Fruit fly (Drosophila melanogaster) Kc167 (cell line): ENCODE results near the gene Cog3.

ENCODE experiments used
- Myc ChIP-seq: fragments of >200 bp; optimal IDR thresholded peaks from 2 replicates; lab custom pipeline; 2017; ENCODE audit warnings: missing external identifiers
- Sin3A ChIP-seq: fragments of >200 bp; optimal IDR thresholded peaks from 2 replicates; lab custom pipeline; 2018; ENCODE audit warnings: missing external identifiers
- h ChIP-seq: fragments of >200 bp; optimal IDR thresholded peaks from 3 replicates; lab custom pipeline; 2018; ENCODE audit warnings: missing external identifiers
- insv ChIP-seq: fragments of >200 bp; optimal IDR thresholded peaks from 3 replicates; lab custom pipeline; 2018; ENCODE audit warnings: missing external identifiers
- psq ChIP-seq: fragments of >200 bp; optimal IDR thresholded peaks from 2 replicates; lab custom pipeline; 2017; ENCODE audit warnings: missing external identifiers
- ttk ChIP-seq: sonication (Bioruptor generic); optimal IDR thresholded peaks from 2 replicates; lab custom pipeline; 2017; ENCODE audit warnings: missing external identifiers

Cog3 gene

DNA sequence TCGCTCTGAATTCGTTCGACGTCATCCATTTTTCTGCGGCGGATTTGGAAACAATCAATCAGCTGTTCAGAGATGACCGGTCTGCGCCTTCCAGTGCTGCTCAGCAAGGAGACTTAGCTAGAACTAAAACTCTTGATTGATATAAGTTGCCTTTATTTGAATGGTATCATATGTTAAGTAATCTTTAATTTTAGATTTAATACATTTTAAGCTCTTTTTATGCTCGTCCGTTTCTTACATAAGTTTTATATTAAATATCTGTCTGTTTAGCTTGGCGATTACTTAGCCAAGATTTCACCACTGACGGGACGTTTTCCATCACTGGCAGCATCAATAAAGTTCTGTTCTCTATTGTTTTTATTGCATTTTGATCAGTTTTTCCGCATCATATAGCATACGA is at the start of gene Cog3, which contains the start of gene Sec5:
Gene Cog3, minus strand, starts transcription at position 58 of the 400 bp plus-strand sequence.
Gene Sec5, plus strand, starts transcription at position 296 of the 400 bp plus-strand sequence.
- TF ChIP-seq h (lab: Kevin White, UChicago) = no peak
- TF ChIP-seq insv (lab: Kevin White, UChicago) = no peak
- TF ChIP-seq Myc (lab: Kevin White, UChicago) = no peak
- no peak for TF ChIP-seq psq (lab: Kevin White, UChicago)
- TF ChIP-seq Sin3A (lab: Kevin White, UChicago) = no peak
- no peak for TF ChIP-seq ttk (lab: Kevin White, UChicago)

DNA sequence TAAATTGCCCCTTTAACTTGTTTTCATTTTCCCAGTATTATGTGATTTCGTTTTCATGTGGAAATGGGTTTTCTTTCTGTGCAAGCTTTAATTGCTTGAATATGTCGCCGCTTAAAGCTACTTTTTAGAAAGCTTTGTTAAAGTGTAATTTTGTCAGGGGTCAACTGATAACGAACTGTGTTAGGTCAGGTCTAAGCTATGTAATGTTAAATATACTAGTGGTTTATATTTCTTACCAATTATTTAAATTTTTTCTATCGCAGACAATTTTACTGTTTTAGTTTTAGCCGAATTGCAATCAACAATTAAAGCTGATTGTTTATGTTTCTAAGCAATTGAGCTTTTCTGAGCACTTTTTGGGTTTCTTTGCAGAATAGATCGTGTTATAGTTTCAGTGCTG is 49.5 kb upstream of the Cog3 start:
- TF ChIP-seq h (lab: Kevin White, UChicago) = no peak

DNA sequence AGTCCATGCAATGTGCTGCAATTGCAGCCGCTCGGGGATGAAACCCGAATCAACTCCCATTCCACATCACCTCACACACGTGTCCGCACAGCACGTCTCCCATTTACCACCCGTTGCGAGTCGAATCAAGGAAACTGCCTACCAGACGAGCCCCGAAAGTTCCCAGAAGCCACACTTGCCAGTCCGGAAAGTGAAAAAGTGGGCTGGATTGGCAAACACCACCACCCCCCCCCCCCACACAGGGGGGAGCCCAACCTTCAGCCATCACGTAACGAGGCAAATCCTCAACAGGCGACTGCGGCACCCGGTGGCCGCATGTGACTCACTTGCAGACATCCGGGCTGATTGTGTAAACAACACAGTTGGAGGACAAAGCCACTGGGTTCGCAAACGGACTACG is 48.0 kb upstream of the Cog3 start:
- no peak for TF ChIP-seq ttk (lab: Kevin White, UChicago)
- no peak for TF ChIP-seq Myc (lab: Kevin White, UChicago)
- TF ChIP-seq h (lab: Kevin White, UChicago) = no peak
- no peak for TF ChIP-seq insv (lab: Kevin White, UChicago)
- no peak for TF ChIP-seq psq (lab: Kevin White, UChicago)
- no peak for TF ChIP-seq Sin3A (lab: Kevin White, UChicago)

DNA sequence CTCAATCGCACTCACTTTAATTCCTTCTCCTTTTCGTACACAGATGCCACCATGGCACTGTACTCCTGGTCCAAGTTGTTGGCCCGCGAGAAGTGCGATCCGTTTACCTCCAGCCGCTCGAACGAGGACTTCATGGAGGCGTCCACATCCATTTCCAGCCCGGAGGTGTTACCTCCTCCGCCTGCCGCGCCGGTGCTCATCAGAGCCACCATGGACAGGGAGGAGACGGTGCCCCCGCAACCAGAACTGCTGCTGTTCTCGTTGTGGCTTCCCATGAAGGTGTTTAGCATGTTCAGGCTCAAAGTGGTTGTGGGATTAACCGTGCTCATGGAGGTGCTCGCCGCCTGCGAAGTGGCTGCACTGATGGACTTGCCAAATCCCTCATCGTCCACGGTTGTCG is 38.6 kb upstream of the Cog3 start:
- TF ChIP-seq psq (lab: Kevin White, UChicago) (no peak), ttk (lab: Kevin White, UChicago) (no peak), Myc (lab: Kevin White, UChicago) (no peak), insv (lab: Kevin White, UChicago) (no peak), h (lab: Kevin White, UChicago) (no peak)

DNA sequence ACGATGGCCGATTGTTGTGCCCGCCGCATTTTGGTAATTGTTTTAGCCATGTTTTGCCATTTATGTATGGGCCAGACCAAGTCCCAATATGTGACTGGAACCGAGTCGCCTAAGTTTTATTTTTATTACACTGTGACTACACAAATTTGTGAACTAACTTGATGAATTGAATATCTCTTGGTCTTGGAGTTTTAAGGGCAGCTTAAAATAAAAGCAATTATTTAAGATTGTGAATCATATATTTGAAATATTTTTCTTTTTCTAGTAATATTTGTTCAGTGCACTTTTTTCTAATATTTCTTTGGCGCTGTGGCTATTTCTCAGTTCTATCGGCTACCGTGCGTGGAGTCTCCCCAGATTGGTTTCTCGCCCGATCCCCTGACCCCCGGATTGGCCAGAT is 36.6 kb upstream of the Cog3 start:
- TF ChIP-seq h (lab: Kevin White, UChicago) (no peak), insv (lab: Kevin White, UChicago) (no peak), Sin3A (lab: Kevin White, UChicago) (no peak), psq (lab: Kevin White, UChicago) (no peak), Myc (lab: Kevin White, UChicago) (no peak), ttk (lab: Kevin White, UChicago) (no peak)

DNA sequence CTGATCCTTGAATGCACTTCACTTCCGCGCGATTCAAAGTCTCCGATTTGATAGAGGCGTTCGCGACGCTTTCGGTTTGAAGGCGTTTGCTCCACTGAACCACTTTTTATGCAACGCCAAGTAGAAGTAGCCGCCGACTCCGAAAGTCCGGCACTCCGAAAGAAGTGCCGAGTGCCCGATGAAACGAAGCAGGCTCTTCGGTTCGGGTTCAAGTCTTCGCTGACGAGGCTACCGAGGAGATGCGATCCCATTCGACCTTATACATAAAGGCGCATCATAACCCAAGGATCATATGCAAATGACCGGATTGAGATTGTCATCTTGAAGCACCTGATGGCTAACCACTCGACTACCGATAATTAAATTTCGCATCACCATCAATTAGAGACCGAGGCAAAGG is 34.1 kb upstream of the Cog3 start, which contains the start of gene CG15414:
Gene CG15414, minus strand, starts transcription at position 101 of the 400 bp plus-strand sequence.
- TF ChIP-seq Myc (lab: Kevin White, UChicago) = no peak
- no peak for TF ChIP-seq insv (lab: Kevin White, UChicago)
- no peak for TF ChIP-seq psq (lab: Kevin White, UChicago)
- no peak for TF ChIP-seq Sin3A (lab: Kevin White, UChicago)
- no peak for TF ChIP-seq h (lab: Kevin White, UChicago)
- TF ChIP-seq ttk (lab: Kevin White, UChicago) = no peak

DNA sequence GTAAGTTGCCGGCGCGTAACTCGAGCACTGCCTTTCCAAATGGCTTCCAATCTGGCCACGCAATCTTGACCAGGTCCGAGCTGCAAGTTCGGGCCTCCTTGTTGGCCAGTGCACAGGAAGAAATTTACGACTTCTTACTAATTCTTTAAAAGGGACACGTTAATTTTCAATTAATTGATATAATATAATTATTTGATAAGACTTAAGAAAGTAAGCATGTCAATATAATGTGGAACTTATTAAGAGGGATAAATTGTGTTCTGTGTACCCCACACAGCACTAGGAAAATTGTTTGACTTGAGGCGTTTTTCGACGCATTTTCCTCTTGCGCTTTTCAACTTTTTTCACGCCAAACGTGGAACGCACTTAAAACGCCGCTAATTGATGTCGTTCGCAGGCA is 28.6 kb upstream of the Cog3 start:
- TF ChIP-seq Myc (lab: Kevin White, UChicago) (no peak), insv (lab: Kevin White, UChicago) (no peak), h (lab: Kevin White, UChicago) (no peak), psq (lab: Kevin White, UChicago) (no peak), Sin3A (lab: Kevin White, UChicago) (no peak), ttk (lab: Kevin White, UChicago) (no peak)

DNA sequence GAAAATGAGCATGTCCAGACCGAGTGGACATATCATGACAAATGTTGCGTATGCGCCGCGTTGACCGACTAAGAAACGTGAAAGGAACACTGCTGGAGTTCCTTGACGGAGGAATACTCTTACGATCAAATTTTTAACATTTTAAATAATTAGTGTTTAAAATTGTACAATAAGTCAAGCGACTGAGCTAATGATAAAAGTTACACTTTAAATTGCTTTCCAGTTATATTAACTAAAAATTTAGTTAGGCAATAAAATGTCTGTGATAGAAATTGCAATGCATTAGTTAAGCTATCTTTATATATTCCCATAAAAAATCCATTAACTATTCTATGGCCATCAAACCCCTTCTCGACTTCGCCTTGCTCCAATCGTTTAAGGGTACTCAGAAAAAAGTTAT is 27.9 kb upstream of the Cog3 start:
- TF ChIP-seq ttk (lab: Kevin White, UChicago) (no peak), Sin3A (lab: Kevin White, UChicago) (no peak), Myc (lab: Kevin White, UChicago) (no peak), insv (lab: Kevin White, UChicago) (no peak), psq (lab: Kevin White, UChicago) (no peak), h (lab: Kevin White, UChicago) (no peak)

DNA sequence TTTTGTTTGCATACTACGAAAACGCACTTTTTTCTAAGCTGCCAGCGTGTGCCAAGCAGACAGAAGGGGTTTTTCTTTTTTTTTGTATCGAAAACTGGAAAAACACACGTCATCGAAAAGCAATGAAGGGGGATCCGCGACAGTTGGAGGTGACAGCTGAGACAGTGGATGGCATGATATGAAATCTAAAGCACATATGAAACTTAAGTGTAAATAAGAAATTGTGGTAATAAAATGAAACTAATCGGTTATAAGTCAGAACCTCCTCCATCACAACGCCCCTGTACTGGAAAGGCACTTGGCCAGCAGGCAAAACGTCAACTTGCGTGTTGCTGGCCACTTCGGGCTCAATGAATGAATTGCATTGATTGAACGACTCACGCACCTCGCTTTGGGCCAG is 26.8 kb upstream of the Cog3 start:
- TF ChIP-seq h (lab: Kevin White, UChicago) (no peak), insv (lab: Kevin White, UChicago) (no peak), Myc (lab: Kevin White, UChicago) (no peak), ttk (lab: Kevin White, UChicago) (no peak), Sin3A (lab: Kevin White, UChicago) (no peak), psq (lab: Kevin White, UChicago) (no peak)

DNA sequence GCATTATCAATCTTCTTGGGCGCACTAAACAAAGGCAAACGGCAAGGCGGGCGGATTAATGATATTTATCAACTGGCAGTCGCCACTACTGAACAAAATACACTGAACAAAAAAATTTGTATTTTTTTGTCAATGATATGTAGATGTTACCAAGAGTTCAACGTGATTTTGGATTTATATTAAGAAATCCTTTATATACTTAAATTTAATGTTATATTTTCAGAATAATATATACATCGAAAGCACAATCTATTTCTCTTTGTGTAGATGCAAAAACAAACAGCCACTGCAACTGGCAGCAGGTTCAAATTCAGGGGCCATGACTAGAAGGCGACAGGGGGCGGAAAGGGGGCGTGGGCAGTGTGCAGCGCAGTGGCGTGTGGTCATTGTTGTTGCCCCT is 25.8 kb upstream of the Cog3 start:
- no peak for TF ChIP-seq ttk (lab: Kevin White, UChicago)
- TF ChIP-seq Sin3A (lab: Kevin White, UChicago) = no peak
- TF ChIP-seq psq (lab: Kevin White, UChicago) = no peak
- TF ChIP-seq h (lab: Kevin White, UChicago) = no peak

DNA sequence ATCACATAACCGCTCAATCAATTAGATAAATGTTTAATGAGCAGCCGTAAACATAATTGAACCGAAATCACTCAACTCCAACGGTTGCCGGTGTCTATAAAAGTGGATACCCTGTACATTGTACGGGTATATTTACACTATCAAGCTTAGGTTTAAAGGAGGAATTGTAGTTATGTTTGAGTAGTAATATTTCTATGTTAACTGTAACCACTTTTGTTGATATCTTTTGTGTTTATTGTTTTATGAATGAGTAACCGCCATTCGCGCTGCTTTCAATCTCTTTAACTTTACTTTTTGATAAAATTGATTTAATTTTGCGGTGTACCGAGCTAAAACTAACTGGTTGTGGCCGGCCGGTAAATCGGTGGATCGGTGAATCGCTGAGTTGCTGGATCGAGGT is 25.2 kb upstream of the Cog3 start:
- TF ChIP-seq ttk (lab: Kevin White, UChicago) = no peak
- TF ChIP-seq h (lab: Kevin White, UChicago) = no peak
- no peak for TF ChIP-seq Sin3A (lab: Kevin White, UChicago)
- TF ChIP-seq insv (lab: Kevin White, UChicago) = no peak
- TF ChIP-seq psq (lab: Kevin White, UChicago) = no peak
- no peak for TF ChIP-seq Myc (lab: Kevin White, UChicago)

DNA sequence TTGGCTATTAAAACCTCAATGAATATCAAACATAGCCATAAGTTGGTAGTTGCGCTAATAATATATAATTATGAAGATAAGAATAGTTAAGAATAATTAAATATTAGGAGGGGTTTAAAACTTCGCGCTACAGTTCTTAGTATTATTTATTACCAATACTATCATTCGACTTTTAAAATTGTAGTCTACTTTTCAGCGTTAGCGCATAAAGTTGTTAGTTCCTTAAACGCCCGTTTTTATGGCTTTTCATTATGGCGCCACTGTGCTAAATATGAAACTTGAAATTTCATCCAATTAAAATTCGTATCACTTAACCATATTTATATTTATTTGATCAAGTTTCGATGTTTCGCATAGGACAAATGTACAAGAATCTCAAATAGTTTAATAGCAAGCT is 23.6 kb upstream of the Cog3 start:
- TF ChIP-seq psq (lab: Kevin White, UChicago) (no peak), Sin3A (lab: Kevin White, UChicago) (no peak), Myc (lab: Kevin White, UChicago) (no peak), insv (lab: Kevin White, UChicago) (no peak), h (lab: Kevin White, UChicago) (no peak), ttk (lab: Kevin White, UChicago) (no peak)
